Worm (Caenorhabditis elegans): ENCODE measurements around the gene acs-20.

DNA sequence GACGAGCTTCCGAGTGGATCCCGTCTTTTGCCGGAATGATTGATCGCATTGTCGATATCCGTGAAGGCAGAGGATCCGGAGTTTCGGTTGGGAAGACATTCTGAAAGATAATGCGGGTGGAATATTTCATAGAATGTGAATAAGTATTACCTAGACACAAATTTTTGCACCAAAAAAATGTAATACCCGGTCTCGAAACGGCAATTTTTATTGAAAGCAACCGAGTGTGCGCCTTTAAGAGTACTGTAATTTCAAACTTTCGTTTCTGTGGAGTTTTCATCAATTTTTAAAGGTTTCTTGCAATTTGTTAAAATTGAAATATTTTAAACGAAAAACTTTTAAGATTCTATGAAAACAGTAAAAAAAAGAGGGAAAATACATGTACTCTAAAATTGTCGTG is 45.4 kb upstream of the acs-20 start, which contains the start of gene C25G4.2:
- no peak for TF ChIP-seq nhr-80 (tag; optimal IDR thresholded peaks at IDR 0.05)
- TF ChIP-seq pha-4 (tag; optimal IDR thresholded peaks at IDR 0.05): no peak
- TF ChIP-seq unc-62 (GFP tag; optimal IDR thresholded peaks at IDR 0.05): no peak
- TF ChIP-seq egl-44 (GFP tag; IDR thresholded peaks at IDR 0.05): no peak
- TF ChIP-seq D2030.7 (GFP tag; IDR thresholded peaks at IDR 0.05): no peak
- TF ChIP-seq Y53F4B.3 (GFP tag; IDR thresholded peaks at IDR 0.05): no peak
- TF ChIP-seq mxl-1 (tag; optimal IDR thresholded peaks at IDR 0.05): no peak
- no peak for TF ChIP-seq let-526 (GFP tag; IDR thresholded peaks at IDR 0.05)
- TF ChIP-seq ceh-27 (GFP tag; optimal IDR thresholded peaks at IDR 0.05): no peak
- TF ChIP-seq ama-1 (optimal IDR thresholded peaks at IDR 0.05): no peak
- no peak for TF ChIP-seq ama-1 (GFP tag; optimal IDR thresholded peaks at IDR 0.05)
- TF ChIP-seq K12H6.12 (tag; optimal IDR thresholded peaks at IDR 0.05): no peak
